Fruit fly (Drosophila melanogaster) Kc167 (cell line): ENCODE measurements around the gene Ankle2.

Experiments used
- Myc ChIP-seq: fragments of >200 bp; optimal IDR thresholded peaks from 2 replicates; lab custom pipeline; 2017; ENCODE audit warnings: missing external identifiers
- Sin3A ChIP-seq: fragments of >200 bp; optimal IDR thresholded peaks from 2 replicates; lab custom pipeline; 2018; ENCODE audit warnings: missing external identifiers
- h ChIP-seq: fragments of >200 bp; optimal IDR thresholded peaks from 3 replicates; lab custom pipeline; 2018; ENCODE audit warnings: missing external identifiers
- insv ChIP-seq: fragments of >200 bp; optimal IDR thresholded peaks from 3 replicates; lab custom pipeline; 2018; ENCODE audit warnings: missing external identifiers
- psq ChIP-seq: fragments of >200 bp; optimal IDR thresholded peaks from 2 replicates; lab custom pipeline; 2017; ENCODE audit warnings: missing external identifiers
- ttk ChIP-seq: sonication (Bioruptor generic); optimal IDR thresholded peaks from 2 replicates; lab custom pipeline; 2017; ENCODE audit warnings: missing external identifiers

The Ankle2 gene

DNA sequence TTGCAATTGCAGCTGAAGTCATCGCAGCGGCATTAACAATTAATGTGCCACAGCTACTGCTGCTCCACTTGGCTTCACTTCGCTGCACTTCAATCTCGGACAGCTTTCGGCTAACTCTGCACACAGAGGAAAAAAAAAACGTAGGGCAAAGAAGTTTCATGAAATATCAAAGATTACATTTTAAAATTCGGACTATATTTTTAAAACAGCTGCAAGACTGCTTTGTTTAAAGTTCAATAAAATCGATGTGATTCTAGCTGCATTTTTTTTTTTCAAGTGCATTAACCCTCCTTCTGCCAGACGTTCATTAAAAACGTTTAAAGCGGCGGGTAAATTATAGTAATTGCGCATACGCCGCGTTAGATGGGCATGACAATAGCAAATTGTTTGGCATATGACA lies 34.6 kb downstream of the Ankle2 start:
- TF ChIP-seq psq (lab: Kevin White, UChicago) (no peak), Sin3A (lab: Kevin White, UChicago) (no peak), ttk (lab: Kevin White, UChicago) (no peak), insv (no peak), h (no peak), Myc (lab: Kevin White, UChicago) (no peak)

dm6 chrX:17543324-17543723 lies 35.7 kb downstream of the Ankle2 start:
- TF ChIP-seq Myc (lab: Kevin White, UChicago): no peak
- TF ChIP-seq insv: no peak
- no peak for TF ChIP-seq h
- no peak for TF ChIP-seq psq (lab: Kevin White, UChicago)
- TF ChIP-seq Sin3A (lab: Kevin White, UChicago): no peak
- no peak for TF ChIP-seq ttk (lab: Kevin White, UChicago)

dm6 chrX:17542729-17543128 lies 36.3 kb downstream of the Ankle2 start:
- TF ChIP-seq psq (lab: Kevin White, UChicago) (no peak), Myc (lab: Kevin White, UChicago) (no peak), insv (no peak), Sin3A (lab: Kevin White, UChicago) (no peak), h (no peak), ttk (lab: Kevin White, UChicago) (no peak)

DNA sequence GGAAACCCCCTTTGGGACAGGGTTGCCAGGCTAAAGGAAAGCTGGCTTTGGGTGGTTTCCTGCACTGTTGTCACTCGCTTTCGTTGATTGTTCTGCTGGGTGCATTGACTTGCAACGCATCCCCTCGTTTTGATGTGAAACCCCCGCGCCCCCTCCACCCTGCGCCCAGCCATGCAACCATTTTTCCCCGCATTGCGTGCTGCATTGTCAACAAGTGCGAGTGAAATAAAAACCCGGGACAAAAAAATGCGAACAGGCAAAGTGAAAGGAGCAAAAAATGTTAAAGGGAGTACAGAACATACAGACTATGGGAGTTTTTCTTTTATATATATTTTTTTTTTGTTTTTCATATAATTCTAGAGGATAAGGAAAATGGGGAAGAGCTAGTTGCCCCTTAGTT lies 40.6 kb downstream of the Ankle2 start:
- TF ChIP-seq Sin3A (lab: Kevin White, UChicago) (no peak), Myc (lab: Kevin White, UChicago) (no peak), insv (no peak), psq (lab: Kevin White, UChicago) (no peak), h (no peak), ttk (lab: Kevin White, UChicago) (no peak)

dm6 chrX:17537276-17537675 lies 41.8 kb downstream of the Ankle2 start:
- TF ChIP-seq psq (lab: Kevin White, UChicago) (no peak), Myc (lab: Kevin White, UChicago) (no peak), Sin3A (lab: Kevin White, UChicago) (no peak), h (no peak), insv (no peak)

dm6 chrX:17534321-17534720 lies 44.7 kb downstream of the Ankle2 start:
- TF ChIP-seq h: no peak
- TF ChIP-seq insv: no peak
- TF ChIP-seq ttk (lab: Kevin White, UChicago): no peak
- TF ChIP-seq psq (lab: Kevin White, UChicago): no peak
- TF ChIP-seq Sin3A (lab: Kevin White, UChicago): no peak
- TF ChIP-seq Myc (lab: Kevin White, UChicago): no peak

dm6 chrX:17532158-17532557 lies 46.9 kb downstream of the Ankle2 start:
- TF ChIP-seq Sin3A (lab: Kevin White, UChicago) (no peak), insv (no peak), Myc (lab: Kevin White, UChicago) (no peak), h (no peak)

dm6 chrX:17531549-17532131 lies 47.4 kb downstream of the Ankle2 start:
- TF ChIP-seq Myc (lab: Kevin White, UChicago): no peak
- TF ChIP-seq ttk (lab: Kevin White, UChicago): no peak
- TF ChIP-seq insv: no peak
- no peak for TF ChIP-seq h
- TF ChIP-seq psq (lab: Kevin White, UChicago): no peak

DNA sequence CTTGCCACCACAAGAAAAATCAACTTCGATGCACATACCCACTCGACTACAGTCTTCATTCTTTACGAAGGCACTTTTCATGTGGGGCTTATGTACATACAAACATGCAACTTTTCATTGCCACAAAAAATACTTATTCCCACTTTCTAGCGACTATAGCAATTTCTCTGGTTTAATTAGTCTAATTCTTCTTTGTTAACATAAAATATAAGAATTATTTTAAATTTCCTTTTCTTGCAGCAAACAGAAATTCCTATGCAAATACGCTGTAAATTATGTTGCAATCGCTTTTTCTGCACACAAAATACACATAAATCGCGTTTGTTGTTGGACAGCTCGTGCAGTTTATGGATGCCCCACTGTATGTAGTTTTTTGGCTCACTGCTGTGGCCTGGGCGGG lies 54.6 kb downstream of the Ankle2 start:
- TF ChIP-seq ttk (lab: Kevin White, UChicago) (no peak), Sin3A (lab: Kevin White, UChicago) (no peak), insv (no peak), Myc (lab: Kevin White, UChicago) (no peak), h (no peak), psq (lab: Kevin White, UChicago) (no peak)

DNA sequence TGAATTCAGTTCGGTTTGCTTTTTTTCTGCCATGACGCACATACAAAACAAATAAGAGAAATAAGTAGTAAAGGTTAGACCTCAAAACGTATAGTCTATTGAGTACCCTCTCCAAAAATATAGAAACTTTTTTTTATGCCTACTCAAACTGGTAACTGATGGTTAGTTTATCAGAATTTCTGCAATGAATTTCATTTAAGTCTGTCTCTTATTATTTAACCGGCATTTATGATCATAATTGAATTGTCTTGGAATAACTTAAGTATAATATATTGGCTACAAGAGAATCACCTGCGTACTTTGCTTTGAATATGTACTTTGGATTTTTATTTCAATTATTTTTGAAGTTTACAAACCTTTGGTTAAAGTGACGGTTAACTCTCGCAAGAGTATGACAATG lies 55.5 kb downstream of the Ankle2 start:
- TF ChIP-seq Sin3A (lab: Kevin White, UChicago) (no peak), insv (no peak), psq (lab: Kevin White, UChicago) (no peak), ttk (lab: Kevin White, UChicago) (no peak), h (no peak), Myc (lab: Kevin White, UChicago) (no peak)

dm6 chrX:17522576-17522975 lies 56.5 kb downstream of the Ankle2 start:
- TF ChIP-seq psq (lab: Kevin White, UChicago) (no peak), ttk (lab: Kevin White, UChicago) (no peak), insv (no peak), h (no peak), Myc (lab: Kevin White, UChicago) (no peak), Sin3A (lab: Kevin White, UChicago) (no peak)
